ENCODE assay signal across 1 fruit fly cellular context in the genomic region with DNA sequence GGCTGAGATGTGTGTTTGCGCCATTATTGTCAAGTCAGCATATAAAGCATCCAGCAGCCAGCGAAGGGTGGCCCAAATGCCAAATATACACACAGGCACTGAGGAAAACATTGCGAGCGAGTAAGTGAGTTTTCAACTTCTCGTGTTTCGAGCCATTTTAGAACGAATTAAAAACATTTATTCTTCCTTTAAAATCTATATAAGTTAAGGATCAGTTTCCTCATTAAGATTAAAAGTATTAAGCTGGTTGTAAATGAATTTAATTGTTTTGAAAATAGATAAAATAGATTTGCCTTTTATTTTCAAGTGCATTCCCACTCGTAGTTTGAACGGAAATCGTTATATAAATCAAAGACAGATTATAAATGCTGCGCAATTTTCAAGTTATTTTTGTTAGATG.
A peak's percentile ranks its signal among the peaks of the same experiment; 100 is the strongest.
TF ChIP-seq lines count a peak whose summit lies in the region.

No protein-coding gene starts in this region.

TF ChIP-seq in whole organism, embryonic, 481 proteins besides CTCF, POLR2A, EP300 and RAD21 (continued from another document):
- TF ChIP-seq NfI (GFP tag; optimal IDR thresholded peaks at IDR 0.05; lab: Kevin White, UChicago) (peak; percentile 15), CG43689 (GFP tag; IDR thresholded peaks at IDR 0.05; lab: Robert Waterston, UW) (no peak), CG1603 (tag; optimal IDR thresholded peaks at IDR 0.05; lab: Kevin White, UChicago) (no peak), bowl (GFP tag; IDR thresholded peaks at IDR 0.05; lab: Robert Waterston, UW) (no peak), lbe (GFP tag; optimal IDR thresholded peaks at IDR 0.05; lab: Kevin White, UChicago) (no peak), CG13624 (GFP tag; optimal IDR thresholded peaks at IDR 0.05; lab: Kevin White, UChicago) (no peak), CG4282 (GFP tag; optimal IDR thresholded peaks at IDR 0.05; lab: Kevin White, UChicago) (no peak), pum (GFP tag; optimal IDR thresholded peaks at IDR 0.05; lab: Kevin White, UChicago) (no peak), CG15269 (tag; optimal IDR thresholded peaks at IDR 0.05; lab: Kevin White, UChicago) (peak; percentile 34), tio (GFP tag; optimal IDR thresholded peaks at IDR 0.05; lab: Kevin White, UChicago) (no peak), disco-r (GFP tag; optimal IDR thresholded peaks at IDR 0.05; lab: Kevin White, UChicago) (no peak), CG6813 (GFP tag; optimal IDR thresholded peaks at IDR 0.05; lab: Kevin White, UChicago) (no peak), CG2129 (GFP tag; IDR thresholded peaks at IDR 0.05; lab: Robert Waterston, UW; ENCODE audit: partially characterized antibody) (no peak), crp (GFP tag; optimal IDR thresholded peaks at IDR 0.05; lab: Kevin White, UChicago) (no peak), Xbp1 (GFP tag; optimal IDR thresholded peaks at IDR 0.05; lab: Kevin White, UChicago) (peak; percentile 39), CG17912 (GFP tag; optimal IDR thresholded peaks at IDR 0.05; lab: Kevin White, UChicago) (no peak), en (GFP tag; optimal IDR thresholded peaks at IDR 0.05; lab: Kevin White, UChicago) (no peak), Atf6 (GFP tag; IDR thresholded peaks at IDR 0.05; lab: Robert Waterston, UW) (peak; percentile 20; the same call in 1 of the 2 replicates), ac (GFP tag; optimal IDR thresholded peaks at IDR 0.05; lab: Kevin White, UChicago) (no peak), Dll (GFP tag; IDR thresholded peaks at IDR 0.05; lab: Robert Waterston, UW; ENCODE audit: partially characterized antibody) (no peak), Eip74EF (GFP tag; optimal IDR thresholded peaks at IDR 0.05; lab: Kevin White, UChicago) (peak in 1 of 2 experiments; percentile 16), lilli (GFP tag; optimal IDR thresholded peaks at IDR 0.05; lab: Kevin White, UChicago) (peak; percentile 47), ham (GFP tag; IDR thresholded peaks at IDR 0.05; lab: Robert Waterston, UW) (no peak), ems (GFP tag; optimal IDR thresholded peaks at IDR 0.05; lab: Kevin White, UChicago) (no peak), CG1529 (GFP tag; optimal IDR thresholded peaks at IDR 0.05; lab: Kevin White, UChicago) (no peak), CG9215 (GFP tag; IDR thresholded peaks at IDR 0.05; lab: Robert Waterston, UW) (no peak), CG17186 (GFP tag; optimal IDR thresholded peaks at IDR 0.05; lab: Kevin White, UChicago) (no peak), lab (GFP tag; optimal IDR thresholded peaks at IDR 0.05; lab: Kevin White, UChicago) (peak; percentile 45), CG10321 (GFP tag; IDR thresholded peaks at IDR 0.05; lab: Robert Waterston, UW) (no peak), CG14014 (GFP tag; IDR thresholded peaks at IDR 0.05; lab: Robert Waterston, UW) (no peak), Sox102F (GFP tag; optimal IDR thresholded peaks at IDR 0.05; lab: Kevin White, UChicago) (peak; percentile 56), Hr3 (GFP tag; optimal IDR thresholded peaks at IDR 0.05; lab: Kevin White, UChicago) (no peak), CG10959 (GFP tag; IDR thresholded peaks at IDR 0.05; lab: Robert Waterston, UW) (no peak), NC2α (GFP tag; optimal IDR thresholded peaks at IDR 0.05; lab: Kevin White, UChicago) (no peak), eyg (GFP tag; optimal IDR thresholded peaks at IDR 0.05; lab: Kevin White, UChicago) (no peak), Fer2 (tag; optimal IDR thresholded peaks at IDR 0.05; lab: Kevin White, UChicago) (peak; percentile 1), CG12299 (tag; optimal IDR thresholded peaks at IDR 0.05; lab: Kevin White, UChicago) (peak; percentile 3), exex (tag; optimal IDR thresholded peaks at IDR 0.05; lab: Kevin White, UChicago) (no peak), odd (GFP tag; optimal IDR thresholded peaks at IDR 0.05; lab: Kevin White, UChicago) (peak; percentile 30), grau (tag; optimal IDR thresholded peaks at IDR 0.05; lab: Kevin White, UChicago) (no peak), CG9609 (GFP tag; optimal IDR thresholded peaks at IDR 0.05; lab: Kevin White, UChicago) (no peak), zfh2 (GFP tag; optimal IDR thresholded peaks at IDR 0.05; lab: Kevin White, UChicago) (no peak), CG2202 (tag; optimal IDR thresholded peaks at IDR 0.05; lab: Kevin White, UChicago) (no peak), CG4707 (GFP tag; optimal IDR thresholded peaks at IDR 0.05; lab: Kevin White, UChicago) (no peak), Hey (tag; optimal IDR thresholded peaks at IDR 0.05; lab: Kevin White, UChicago) (no peak), fu2 (GFP tag; optimal IDR thresholded peaks at IDR 0.05; lab: Kevin White, UChicago) (no peak), MTF-1 (GFP tag; optimal IDR thresholded peaks at IDR 0.05; lab: Kevin White, UChicago; ENCODE audit: borderline replicate concordance) (no peak), zen (tag; optimal IDR thresholded peaks at IDR 0.05; lab: Kevin White, UChicago) (no peak), gt (GFP tag; IDR thresholded peaks at IDR 0.05; lab: Robert Waterston, UW) (no peak), Dfd (GFP tag; optimal IDR thresholded peaks at IDR 0.05; lab: Kevin White, UChicago) (no peak), CG6854 (GFP tag; optimal IDR thresholded peaks at IDR 0.05; lab: Kevin White, UChicago) (peak; percentile 37), CG13296 (GFP tag; optimal IDR thresholded peaks at IDR 0.05; lab: Kevin White, UChicago) (no peak), CG18011 (GFP tag; optimal IDR thresholded peaks at IDR 0.05; lab: Kevin White, UChicago) (no peak), CG15696 (tag; optimal IDR thresholded peaks at IDR 0.05; lab: Kevin White, UChicago) (no peak), Hmr (GFP tag; optimal IDR thresholded peaks at IDR 0.05; lab: Kevin White, UChicago) (peak; percentile 58), CG17359 (tag; optimal IDR thresholded peaks at IDR 0.05; lab: Kevin White, UChicago) (peak; percentile 46), nau (GFP tag; optimal IDR thresholded peaks at IDR 0.05; lab: Kevin White, UChicago) (no peak), CG15514 (GFP tag; optimal IDR thresholded peaks at IDR 0.05; lab: Kevin White, UChicago) (peak; percentile 12), CG15479 (GFP tag; optimal IDR thresholded peaks at IDR 0.05; lab: Kevin White, UChicago) (no peak), CG12155 (GFP tag; optimal IDR thresholded peaks at IDR 0.05; lab: Kevin White, UChicago) (no peak), CG16815 (GFP tag; optimal IDR thresholded peaks at IDR 0.05; lab: Kevin White, UChicago) (no peak), ewg (GFP tag; optimal IDR thresholded peaks at IDR 0.05; lab: Kevin White, UChicago) (peak; percentile 8), CG32772 (GFP tag; IDR thresholded peaks at IDR 0.05; lab: Robert Waterston, UW) (no peak), CG6791 (GFP tag; IDR thresholded peaks at IDR 0.05; lab: Robert Waterston, UW; ENCODE audit: partially characterized antibody) (no peak), row (GFP tag; IDR thresholded peaks at IDR 0.05; lab: Robert Waterston, UW) (peak; percentile 68), CG11398 (GFP tag; optimal IDR thresholded peaks at IDR 0.05; lab: Kevin White, UChicago) (no peak), Gug (GFP tag; IDR thresholded peaks at IDR 0.05; lab: Robert Waterston, UW) (no peak)
TF ChIP-seq in whole organism, embryonic: peak in this region for 108.
